Fruit fly (Drosophila melanogaster) whole organism, adult: ENCODE results near the gene Or85a.

Experiments used
- CG11617 ChIP-seq: fragments of 200-800 bp; sonication (Bioruptor generic); optimal IDR thresholded peaks from 2 replicates; lab custom pipeline; 2017; ENCODE audit warnings: mild to moderate bottlenecking, missing biosample characterization, missing genetic modification reagents, missing genetic modification characterization
- CG12768 ChIP-seq: fragments of 200-800 bp; sonication (Bioruptor generic); optimal IDR thresholded peaks from 2 replicates; lab custom pipeline; 2017; ENCODE audit warnings: missing biosample characterization, missing genetic modification characterization, mild to moderate bottlenecking, moderate library complexity, missing genetic modification reagents
- CG14711 ChIP-seq: fragments of 200-800 bp; sonication (Bioruptor generic); optimal IDR thresholded peaks from 2 replicates; lab custom pipeline; 2018; ENCODE audit warnings: missing biosample characterization, mild to moderate bottlenecking, missing genetic modification characterization, moderate library complexity
- CG1620 ChIP-seq: fragments of 200-800 bp; sonication (Bioruptor generic); optimal IDR thresholded peaks from 2 replicates; lab custom pipeline; 2016; ENCODE audit warnings: missing biosample characterization, missing genetic modification characterization
- CG33017 ChIP-seq: fragments of 200-800 bp; sonication (Bioruptor generic); optimal IDR thresholded peaks from 2 replicates; lab custom pipeline; 2018; ENCODE audit warnings: missing biosample characterization, mild to moderate bottlenecking, missing genetic modification characterization, moderate library complexity
- CG5204 ChIP-seq: fragments of 200-800 bp; sonication (Bioruptor generic); optimal IDR thresholded peaks from 2 replicates; lab custom pipeline; 2016; ENCODE audit warnings: missing biosample characterization, missing genetic modification characterization
- CG7045 ChIP-seq: fragments of 200-800 bp; sonication (Bioruptor generic); optimal IDR thresholded peaks from 2 replicates; lab custom pipeline; 2017; ENCODE audit warnings: missing biosample characterization, mild to moderate bottlenecking, missing genetic modification characterization
- CG7101 ChIP-seq: fragments of 200-800 bp; sonication (Bioruptor generic); optimal IDR thresholded peaks from 2 replicates; lab custom pipeline; 2018; ENCODE audit warnings: missing biosample characterization, mild to moderate bottlenecking, missing genetic modification characterization, moderate library complexity
- Clk ChIP-seq: fragments of 200-800 bp; sonication (Bioruptor generic); optimal IDR thresholded peaks from 2 replicates; lab custom pipeline; 2017; ENCODE audit warnings: missing biosample characterization, missing genetic modification characterization
- Crg-1 ChIP-seq: fragments of 200-800 bp; sonication (Bioruptor generic); optimal IDR thresholded peaks from 2 replicates; lab custom pipeline; 2016; ENCODE audit warnings: missing biosample characterization, missing genetic modification characterization
- Hr96 ChIP-seq: fragments of 200-800 bp; sonication (Bioruptor generic); optimal IDR thresholded peaks from 2 replicates; lab custom pipeline; 2016; ENCODE audit warnings: missing biosample characterization, missing genetic modification characterization
- Mnt ChIP-seq: fragments of 200-800 bp; sonication (Bioruptor generic); optimal IDR thresholded peaks from 2 replicates; lab custom pipeline; 2016; ENCODE audit warnings: missing biosample characterization, mild to moderate bottlenecking, missing genetic modification characterization
- bab1 ChIP-seq: fragments of 200-800 bp; sonication (Bioruptor generic); optimal IDR thresholded peaks from 3 replicates; lab custom pipeline; 2019; ENCODE audit warnings: missing biosample characterization, mild to moderate bottlenecking, missing genetic modification characterization, moderate library complexity
- cic ChIP-seq: fragments of 200-800 bp; sonication (Bioruptor generic); optimal IDR thresholded peaks from 2 replicates; lab custom pipeline; 2017; ENCODE audit warnings: missing biosample characterization, mild to moderate bottlenecking, missing genetic modification characterization, moderate library complexity
- cnc ChIP-seq, 2 experiments: fragments of >200 bp; optimal IDR thresholded peaks; 2 replicates each; lab custom pipeline; 2017
- kay ChIP-seq: fragments of 200-800 bp; sonication (Bioruptor generic); peaks from one replicate; lab custom pipeline; 2016; ENCODE audit warnings: missing biosample characterization, missing genetic modification characterization, borderline replicate concordance
- ovo ChIP-seq: fragments of 200-800 bp; sonication (Bioruptor generic); optimal IDR thresholded peaks from 2 replicates; lab custom pipeline; 2016; ENCODE audit warnings: missing biosample characterization, missing genetic modification characterization
- pad ChIP-seq: fragments of 200-800 bp; sonication (Bioruptor generic); optimal IDR thresholded peaks from 3 replicates; lab custom pipeline; 2017; ENCODE audit warnings: missing biosample characterization, missing genetic modification characterization, mild to moderate bottlenecking, moderate library complexity, missing genetic modification reagents
- tj ChIP-seq: fragments of 200-800 bp; sonication (Bioruptor generic); optimal IDR thresholded peaks from 3 replicates; lab custom pipeline; 2017; ENCODE audit warnings: missing biosample characterization, mild to moderate bottlenecking, missing genetic modification characterization, moderate library complexity
- toe ChIP-seq: fragments of 200-800 bp; sonication (Bioruptor generic); optimal IDR thresholded peaks from 2 replicates; lab custom pipeline; 2016; ENCODE audit warnings: missing biosample characterization, missing genetic modification characterization

Or85a gene

dm6 chr3R:8336012-8336567 lies 14.5 kb downstream of the Or85a start:
- no peak for TF ChIP-seq CG1620 (GFP tag; lab: Kevin White, UChicago)
- no peak for TF ChIP-seq Mnt (GFP tag; lab: Kevin White, UChicago)
- no peak for TF ChIP-seq cnc (optimal IDR thresholded peaks at IDR 0.05; lab: Kevin White, UChicago)

- TF ChIP-seq toe (GFP tag; lab: Kevin White, UChicago) (no peak), tj (peak; percentile 23), CG1620 (GFP tag; lab: Kevin White, UChicago) (no peak), ovo (GFP tag; lab: Kevin White, UChicago) (no peak), cic (GFP tag; lab: Kevin White, UChicago) (no peak), pad (GFP tag; lab: Kevin White, UChicago) (no peak), CG12768 (GFP tag; lab: Kevin White, UChicago) (no peak), CG7045 (GFP tag; lab: Kevin White, UChicago) (no peak), cnc (optimal IDR thresholded peaks at IDR 0.05; lab: Kevin White, UChicago) (no peak), Crg-1 (GFP tag; lab: Kevin White, UChicago) (peak; percentile 20), CG11617 (no peak), Mnt (GFP tag; lab: Kevin White, UChicago) (no peak), CG5204 (GFP tag; lab: Kevin White, UChicago) (no peak), CG7101 (peak; percentile 1), Hr96 (GFP tag; lab: Kevin White, UChicago) (no peak), Clk (GFP tag; lab: Kevin White, UChicago) (no peak), CG33017 (tag; lab: Kevin White, UChicago) (no peak), bab1 (GFP tag; lab: Kevin White, UChicago) (peak; percentile 8), CG14711 (peak; percentile 16), kay (GFP tag; lab: Kevin White, UChicago) (no peak)
Measured at dm6 chr3R:8340675-8341275, 19.2 kb downstream of the Or85a start, which contains the start of the genes COX7A and Arl2. TSS of gene COX7A (minus strand) at chr3R:8341043. TSS of gene Arl2 (plus strand) at chr3R:8341100.

- TF ChIP-seq kay (GFP tag; lab: Kevin White, UChicago): no peak
- TF ChIP-seq pad (GFP tag; lab: Kevin White, UChicago): no peak
- no peak for TF ChIP-seq toe (GFP tag; lab: Kevin White, UChicago)
- no peak for TF ChIP-seq Hr96 (GFP tag; lab: Kevin White, UChicago)
- no peak for TF ChIP-seq ovo (GFP tag; lab: Kevin White, UChicago)
- no peak for TF ChIP-seq CG7045 (GFP tag; lab: Kevin White, UChicago)
Measured at dm6 chr3R:8343251-8343744, 21.8 kb downstream of the Or85a start, which contains the start of the genes PNKP and COX7AL. TSS of gene PNKP (minus strand) at chr3R:8343516. TSS of gene COX7AL (plus strand) at chr3R:8343669.

- TF ChIP-seq Clk (GFP tag; lab: Kevin White, UChicago) (no peak), cnc (optimal IDR thresholded peaks at IDR 0.05; lab: Kevin White, UChicago) (peak in 1 of 2 experiments; percentile 40), ovo (GFP tag; lab: Kevin White, UChicago) (no peak)
Measured at dm6 chr3R:8344174-8344573, 22.6 kb downstream of the Or85a start, which contains the start of gene DppIII. TSS of gene DppIII (plus strand) at chr3R:8344400.

DNA sequence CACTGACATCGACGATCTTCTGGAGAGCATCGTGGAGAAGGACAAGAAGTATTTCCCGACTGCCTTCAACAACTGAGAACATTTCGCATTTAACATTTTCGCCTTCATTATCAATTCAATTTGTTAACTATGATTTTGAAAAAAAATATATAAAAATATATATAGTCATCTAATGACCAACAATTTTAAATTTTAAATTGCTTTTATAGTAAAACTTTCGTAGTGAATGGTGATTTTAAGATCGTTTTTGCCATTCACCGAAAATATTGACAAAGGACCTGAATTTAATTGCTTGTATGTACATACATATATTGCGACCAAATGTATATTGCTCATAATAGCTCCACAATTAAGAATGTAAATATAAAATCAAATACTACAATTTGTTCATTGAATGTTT lies 25.7 kb downstream of the Or85a start, which contains the start of gene CG7352:
CG7352 (plus strand) TSS at position 301 of the 400 bp plus-strand sequence.
- TF ChIP-seq CG1620 (GFP tag; lab: Kevin White, UChicago) (no peak), CG33017 (tag; lab: Kevin White, UChicago) (no peak), CG14711 (no peak), CG11617 (no peak), CG7101 (no peak), pad (GFP tag; lab: Kevin White, UChicago) (no peak), CG7045 (GFP tag; lab: Kevin White, UChicago) (no peak), Mnt (GFP tag; lab: Kevin White, UChicago) (no peak), Crg-1 (GFP tag; lab: Kevin White, UChicago) (no peak), cic (GFP tag; lab: Kevin White, UChicago) (no peak), cnc (optimal IDR thresholded peaks at IDR 0.05; lab: Kevin White, UChicago) (no peak), toe (GFP tag; lab: Kevin White, UChicago) (no peak), ovo (GFP tag; lab: Kevin White, UChicago) (no peak), CG5204 (GFP tag; lab: Kevin White, UChicago) (no peak), Clk (GFP tag; lab: Kevin White, UChicago) (no peak), tj (no peak), kay (GFP tag; lab: Kevin White, UChicago) (no peak), CG12768 (GFP tag; lab: Kevin White, UChicago) (no peak)

DNA sequence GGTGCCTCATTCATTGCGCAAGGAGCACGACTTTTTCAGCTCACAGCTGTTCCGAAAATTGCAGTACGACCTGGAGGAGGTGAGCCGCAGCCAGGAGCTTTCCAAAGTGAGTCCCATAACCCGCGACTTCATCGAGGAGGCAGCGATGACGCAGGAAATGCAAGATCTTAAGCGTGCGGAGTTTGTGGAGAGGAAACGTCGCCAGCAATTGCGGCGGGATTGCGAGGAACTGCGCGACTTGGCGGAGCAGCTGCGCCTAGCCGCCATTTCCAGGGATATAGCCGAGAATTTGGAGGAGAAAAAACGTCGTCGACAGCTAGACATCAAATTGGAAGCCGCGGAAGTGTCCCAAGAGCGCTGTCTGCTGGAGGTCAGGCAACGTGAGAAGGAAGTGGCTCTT lies 26.3 kb downstream of the Or85a start:
- no peak for TF ChIP-seq ovo (GFP tag; lab: Kevin White, UChicago)
- TF ChIP-seq toe (GFP tag; lab: Kevin White, UChicago): no peak
- TF ChIP-seq kay (GFP tag; lab: Kevin White, UChicago): no peak
- no peak for TF ChIP-seq pad (GFP tag; lab: Kevin White, UChicago)
- TF ChIP-seq Mnt (GFP tag; lab: Kevin White, UChicago): no peak
- TF ChIP-seq cnc (optimal IDR thresholded peaks at IDR 0.05; lab: Kevin White, UChicago): no peak
- TF ChIP-seq CG5204 (GFP tag; lab: Kevin White, UChicago): no peak
- TF ChIP-seq cic (GFP tag; lab: Kevin White, UChicago): no peak
- TF ChIP-seq CG12768 (GFP tag; lab: Kevin White, UChicago): no peak
- no peak for TF ChIP-seq Clk (GFP tag; lab: Kevin White, UChicago)
- no peak for TF ChIP-seq CG11617
- no peak for TF ChIP-seq CG14711
- no peak for TF ChIP-seq Crg-1 (GFP tag; lab: Kevin White, UChicago)
- no peak for TF ChIP-seq CG7045 (GFP tag; lab: Kevin White, UChicago)
